Worm (Caenorhabditis elegans) whole organism, young adult: ENCODE measurements around the gene K08F4.5.
A peak's percentile ranks its signal among the peaks of the same experiment; 100 is the strongest.

Experiments used
- B0019.2 ChIP-seq: fragments of 200-800 bp; sonication (Bioruptor generic); conservative IDR thresholded peaks from 2 replicates; pipeline ENCODE4 v1.3.6; 2022; ENCODE audit warnings: missing genetic modification reagents, missing genetic modification characterization, missing compliant biosample characterization
- C17E4.6 ChIP-seq: fragments of 200-800 bp; sonication (Bioruptor generic); IDR thresholded peaks from 2 replicates; pipeline ENCODE4 v1.3.6; 2022; ENCODE audit warnings: missing genetic modification reagents, missing genetic modification characterization, missing compliant biosample characterization
- D2030.7 ChIP-seq: fragments of 200-800 bp; sonication (Bioruptor generic); IDR thresholded peaks from 2 replicates; pipeline ENCODE4 v1.3.6; 2022; ENCODE audit warnings: missing genetic modification reagents, missing genetic modification characterization, missing compliant biosample characterization
- F10E7.11 ChIP-seq: sonication (generic microtip); optimal IDR thresholded peaks from 2 replicates; lab custom pipeline; 2017; ENCODE audit warnings: mild to moderate bottlenecking, missing genetic modification characterization, moderate library complexity, missing compliant biosample characterization
- F23B12.7 ChIP-seq: sonication (generic microtip); optimal IDR thresholded peaks from 2 replicates; lab custom pipeline; 2017; ENCODE audit warnings: missing genetic modification characterization, mild to moderate bottlenecking, missing compliant biosample characterization, antibody characterized with exemption, moderate library complexity; ENCODE audit not compliant: insufficient read depth
- F52B5.7 ChIP-seq: sonication (generic microtip); optimal IDR thresholded peaks from 2 replicates; lab custom pipeline; 2016; ENCODE audit warnings: mild to moderate bottlenecking, missing genetic modification characterization, missing compliant biosample characterization
- F57A8.1 ChIP-seq: fragments of 200-800 bp; sonication (Bioruptor generic); optimal IDR thresholded peaks from 2 replicates; lab custom pipeline; 2018; ENCODE audit warnings: mild to moderate bottlenecking, missing genetic modification characterization, moderate library complexity, missing compliant biosample characterization
- Y67H2A.10 ChIP-seq: fragments of 200-800 bp; sonication (Bioruptor generic); conservative IDR thresholded peaks from 2 replicates; pipeline ENCODE4 v1.3.6; 2022; ENCODE audit warnings: missing genetic modification reagents, missing genetic modification characterization, missing compliant biosample characterization
- Y95B8A.8 ChIP-seq: fragments of 200-800 bp; sonication (Bioruptor generic); IDR thresholded peaks from 2 replicates; pipeline ENCODE4 v1.3.6; 2022; ENCODE audit warnings: missing genetic modification reagents, missing genetic modification characterization, missing compliant biosample characterization
- atf-7 ChIP-seq: sonication (generic microtip); optimal IDR thresholded peaks from 2 replicates; lab custom pipeline; 2017; ENCODE audit warnings: mild to moderate bottlenecking, missing genetic modification characterization, missing compliant biosample characterization
- athp-1 ChIP-seq: sonication (generic microtip); optimal IDR thresholded peaks from 2 replicates; lab custom pipeline; 2017; ENCODE audit warnings: mild to moderate bottlenecking, missing genetic modification characterization, missing compliant biosample characterization
- attf-3 ChIP-seq: fragments of 200-800 bp; sonication (Bioruptor generic); conservative IDR thresholded peaks from 2 replicates; pipeline ENCODE4 v1.3.6; 2022; ENCODE audit warnings: missing genetic modification reagents, missing genetic modification characterization, missing compliant biosample characterization
- bed-1 ChIP-seq: fragments of 200-800 bp; sonication (Bioruptor generic); IDR thresholded peaks from 2 replicates; pipeline ENCODE4 v1.3.6; 2022; ENCODE audit warnings: missing genetic modification reagents, missing genetic modification characterization, missing compliant biosample characterization
- chd-7 ChIP-seq: sonication (generic microtip); optimal IDR thresholded peaks from 2 replicates; lab custom pipeline; 2016; ENCODE audit warnings: mild to moderate bottlenecking, missing genetic modification characterization, moderate library complexity, missing compliant biosample characterization
- egl-44 ChIP-seq: fragments of 200-800 bp; sonication (Bioruptor generic); IDR thresholded peaks from 2 replicates; pipeline ENCODE4 v1.3.6; 2022; ENCODE audit warnings: missing genetic modification reagents, missing genetic modification characterization, missing compliant biosample characterization
- egrh-3 ChIP-seq: fragments of 200-800 bp; sonication (Bioruptor generic); IDR thresholded peaks from 2 replicates; pipeline ENCODE4 v1.3.6; 2022; ENCODE audit warnings: missing genetic modification reagents, missing genetic modification characterization, missing compliant biosample characterization
- ets-4 ChIP-seq: fragments of 200-800 bp; sonication (Bioruptor generic); optimal IDR thresholded peaks from 2 replicates; lab custom pipeline; 2018; ENCODE audit warnings: mild to moderate bottlenecking, missing genetic modification characterization, missing compliant biosample characterization
- gei-17 ChIP-seq: fragments of 200-800 bp; sonication (Bioruptor generic); optimal IDR thresholded peaks from 2 replicates; lab custom pipeline; 2018; ENCODE audit warnings: mild to moderate bottlenecking, missing genetic modification characterization, missing compliant biosample characterization
- him-1 ChIP-seq: sonication (generic microtip); optimal IDR thresholded peaks from 2 replicates; lab custom pipeline; 2016; ENCODE audit warnings: missing genotype, missing genetic modification reagents, missing genetic modification characterization, missing compliant biosample characterization
- hlh-26 ChIP-seq: fragments of 200-800 bp; sonication (Bioruptor generic); conservative IDR thresholded peaks from 2 replicates; pipeline ENCODE4 v1.3.6; 2022; ENCODE audit warnings: missing genetic modification reagents, missing genetic modification characterization, missing compliant biosample characterization
- hmg-1.2 ChIP-seq: fragments of 200-800 bp; sonication (Bioruptor generic); IDR thresholded peaks from 2 replicates; pipeline ENCODE4 v1.3.6; 2022; ENCODE audit warnings: missing genetic modification reagents, missing genetic modification characterization, missing compliant biosample characterization
- hsf-1 ChIP-seq: fragments of 200-800 bp; sonication (Bioruptor generic); IDR thresholded peaks from 2 replicates; pipeline ENCODE4 v1.3.6; 2022; ENCODE audit warnings: missing genetic modification reagents, missing genetic modification characterization, missing compliant biosample characterization
- lin-26 ChIP-seq: fragments of 200-800 bp; sonication (Bioruptor generic); IDR thresholded peaks from 2 replicates; pipeline ENCODE4 v1.3.6; 2022; ENCODE audit warnings: missing genetic modification reagents, missing genetic modification characterization, missing compliant biosample characterization
- lir-1 ChIP-seq: fragments of 200-800 bp; sonication (Bioruptor generic); conservative IDR thresholded peaks from 2 replicates; pipeline ENCODE4 v1.3.6; 2022; ENCODE audit warnings: missing genetic modification reagents, missing genetic modification characterization, missing compliant biosample characterization
- lsl-1 ChIP-seq: fragments of 200-800 bp; sonication (Bioruptor generic); optimal IDR thresholded peaks from 2 replicates; lab custom pipeline; 2018; ENCODE audit warnings: mild to moderate bottlenecking, missing genetic modification characterization, moderate library complexity, missing compliant biosample characterization
- madf-6 ChIP-seq: fragments of 200-800 bp; sonication (Bioruptor generic); IDR thresholded peaks from 2 replicates; pipeline ENCODE4 v1.3.6; 2022; ENCODE audit warnings: missing genetic modification reagents, missing genetic modification characterization, missing compliant biosample characterization
- madf-8 ChIP-seq: fragments of 200-800 bp; sonication (Bioruptor generic); conservative IDR thresholded peaks from 2 replicates; pipeline ENCODE4 v1.3.6; 2022; ENCODE audit warnings: missing genetic modification reagents, missing genetic modification characterization, missing compliant biosample characterization
- mes-4 ChIP-seq: sonication (generic microtip); optimal IDR thresholded peaks from 2 replicates; lab custom pipeline; 2016; ENCODE audit warnings: missing genotype, missing genetic modification characterization, missing compliant biosample characterization
- pha-4 ChIP-seq: fragments of 150-350 bp; sonication (generic microtip); optimal IDR thresholded peaks from 2 replicates; lab custom pipeline; 2014; ENCODE audit warnings: missing biosample characterization, missing genetic modification reagents, missing genetic modification characterization
- rcor-1 ChIP-seq: fragments of 200-800 bp; sonication (Bioruptor generic); IDR thresholded peaks from 2 replicates; pipeline ENCODE4 v1.3.6; 2022; ENCODE audit warnings: missing genetic modification reagents, missing genetic modification characterization, missing compliant biosample characterization
- repo-1 ChIP-seq: sonication (generic microtip); optimal IDR thresholded peaks from 2 replicates; lab custom pipeline; 2017; ENCODE audit warnings: mild to moderate bottlenecking, missing genetic modification characterization, missing compliant biosample characterization
- snpc-1.3 ChIP-seq: sonication (generic microtip); optimal IDR thresholded peaks from 2 replicates; lab custom pipeline; 2017; ENCODE audit warnings: missing genetic modification characterization, mild to moderate bottlenecking, missing compliant biosample characterization, antibody characterized with exemption, moderate library complexity, missing genotype, missing genetic modification reagents; ENCODE audit not compliant: insufficient read depth
- tbx-9 ChIP-seq: sonication (generic microtip); optimal IDR thresholded peaks from 2 replicates; lab custom pipeline; 2016; ENCODE audit warnings: borderline replicate concordance, missing genetic modification characterization, inconsistent platforms, missing compliant biosample characterization
- unc-130 ChIP-seq: sonication (generic microtip); optimal IDR thresholded peaks from 2 replicates; lab custom pipeline; 2016; ENCODE audit warnings: missing genetic modification reagents, missing genetic modification characterization, missing compliant biosample characterization
- xnd-1 ChIP-seq: sonication (generic microtip); optimal IDR thresholded peaks from 2 replicates; lab custom pipeline; 2016; ENCODE audit warnings: missing genotype, missing genetic modification reagents, missing genetic modification characterization, missing compliant biosample characterization
- zim-3 ChIP-seq: sonication (generic microtip); optimal IDR thresholded peaks from 2 replicates; lab custom pipeline; 2017; ENCODE audit warnings: mild to moderate bottlenecking, missing genetic modification characterization, moderate library complexity, missing compliant biosample characterization
- ztf-18 ChIP-seq: sonication (generic microtip); optimal IDR thresholded peaks from 2 replicates; lab custom pipeline; 2016; ENCODE audit warnings: missing genotype, mild to moderate bottlenecking, missing genetic modification characterization, missing compliant biosample characterization
- ztf-22 ChIP-seq: fragments of 200-800 bp; sonication (Bioruptor generic); optimal IDR thresholded peaks from 2 replicates; lab custom pipeline; 2018; ENCODE audit warnings: mild to moderate bottlenecking, missing genetic modification characterization, moderate library complexity, missing compliant biosample characterization
- ztf-25 ChIP-seq: fragments of 200-800 bp; sonication (Bioruptor generic); IDR thresholded peaks from 2 replicates; pipeline ENCODE4 v1.3.6; 2022; ENCODE audit warnings: missing genetic modification reagents, missing genetic modification characterization, missing compliant biosample characterization
- ztf-6 ChIP-seq: fragments of 200-800 bp; sonication (Bioruptor generic); IDR thresholded peaks from 2 replicates; pipeline ENCODE4 v1.3.6; 2022; ENCODE audit warnings: missing genetic modification reagents, missing genetic modification characterization, missing compliant biosample characterization

The K08F4.5 gene

ce11 chrIV:10144909-10145308, 9.2 kb upstream of the K08F4.5 start:
- TF ChIP-seq F23B12.7 (tag; lab: Kevin White, UChicago) (no peak), unc-130 (GFP tag; lab: Kevin White, UChicago) (no peak), xnd-1 (tag; lab: Kevin White, UChicago) (no peak), madf-6 (GFP tag; lab: Robert Waterston, UW) (peak; percentile 76), madf-8 (peak; percentile 60), athp-1 (tag; lab: Kevin White, UChicago) (no peak), lir-1 (GFP tag; lab: Robert Waterston, UW) (no peak), B0019.2 (GFP tag; lab: Robert Waterston, UW) (no peak), ztf-6 (GFP tag; lab: Robert Waterston, UW) (no peak), lsl-1 (GFP tag; lab: Kevin White, UChicago) (no peak)

ce11 chrIV:10144487-10144886, 8.8 kb upstream of the K08F4.5 start:
- TF ChIP-seq ztf-6 (GFP tag; lab: Robert Waterston, UW) (no peak), ztf-18 (tag; lab: Kevin White, UChicago) (no peak), Y95B8A.8 (GFP tag; lab: Robert Waterston, UW) (no peak), D2030.7 (GFP tag; lab: Robert Waterston, UW) (no peak), madf-6 (GFP tag; lab: Robert Waterston, UW) (no peak), zim-3 (no peak), ets-4 (GFP tag; lab: Kevin White, UChicago) (no peak), repo-1 (tag; lab: Kevin White, UChicago) (no peak), F52B5.7 (tag; lab: Kevin White, UChicago) (no peak), hsf-1 (GFP tag; lab: Robert Waterston, UW) (no peak), chd-7 (tag; lab: Kevin White, UChicago) (no peak), lin-26 (no peak), mes-4 (tag; lab: Kevin White, UChicago) (no peak), atf-7 (tag; lab: Kevin White, UChicago) (no peak)

ce11 chrIV:10143640-10144039, 7.9 kb upstream of the K08F4.5 start, which contains the start of gene msp-38:
TSS of gene msp-38 (minus strand) at chrIV:10143740.
- TF ChIP-seq ztf-22, result no peak
- TF ChIP-seq F57A8.1, result no peak
- no peak for TF ChIP-seq hlh-26
- no peak for TF ChIP-seq ztf-25
- no peak for TF ChIP-seq pha-4 (tag; lab: Kevin White, UChicago)
- TF ChIP-seq C17E4.6 (GFP tag; lab: Robert Waterston, UW), result no peak
- TF ChIP-seq Y95B8A.8 (GFP tag; lab: Robert Waterston, UW), result no peak
- no peak for TF ChIP-seq bed-1 (GFP tag; lab: Robert Waterston, UW)
- no peak for TF ChIP-seq hmg-1.2
- TF ChIP-seq him-1 (tag; lab: Kevin White, UChicago), result no peak
- no peak for TF ChIP-seq egl-44 (GFP tag; lab: Robert Waterston, UW)
- no peak for TF ChIP-seq gei-17 (GFP tag; lab: Kevin White, UChicago)
- no peak for TF ChIP-seq snpc-1.3
- no peak for TF ChIP-seq rcor-1 (GFP tag; lab: Robert Waterston, UW)
- no peak for TF ChIP-seq tbx-9
- no peak for TF ChIP-seq F10E7.11
- TF ChIP-seq attf-3 (GFP tag; lab: Robert Waterston, UW), result no peak
- no peak for TF ChIP-seq Y67H2A.10 (GFP tag; lab: Robert Waterston, UW)
- TF ChIP-seq egrh-3, result no peak
- no peak for TF ChIP-seq zim-3
